Worm (Caenorhabditis elegans) whole organism, L1 larva: ENCODE results near the gene vps-33.1.

Experiments
- C04F5.9 ChIP-seq: sonication (generic microtip); optimal IDR thresholded peaks from 2 replicates; lab custom pipeline; 2016; ENCODE audit warnings: missing genetic modification characterization, missing compliant biosample characterization
- ceh-63 ChIP-seq: fragments of 200-800 bp; sonication (Bioruptor generic); optimal IDR thresholded peaks from 2 replicates; lab custom pipeline; 2018; ENCODE audit warnings: mild to moderate bottlenecking, missing genetic modification characterization, missing compliant biosample characterization
- ceh-82 ChIP-seq, 3 experiments: fragments of 150-350 bp in 1 of 3; sonication (generic microtip) in 2 of 3; optimal IDR thresholded peaks; 2 replicates each; lab custom pipeline; 2014 to 2017; ENCODE audit warnings: missing biosample characterization in 3 of 3, missing genetic modification characterization in 3 of 3
- grh-1 ChIP-seq: fragments of 200-800 bp; sonication (Bioruptor generic); IDR thresholded peaks from 2 replicates; pipeline ENCODE4 v1.3.6; 2022; ENCODE audit warnings: missing genetic modification reagents, missing genetic modification characterization, missing compliant biosample characterization
- nhr-237 ChIP-seq: fragments of 150-350 bp; optimal IDR thresholded peaks from 2 replicates; lab custom pipeline; 2014; ENCODE audit warnings: missing biosample characterization, missing genetic modification characterization
- nhr-71 ChIP-seq: sonication (generic microtip); optimal IDR thresholded peaks from 2 replicates; lab custom pipeline; 2016; ENCODE audit warnings: mild to moderate bottlenecking, missing genetic modification characterization, moderate library complexity, missing compliant biosample characterization
- unc-86 ChIP-seq: sonication (generic microtip); optimal IDR thresholded peaks from 2 replicates; lab custom pipeline; 2016; ENCODE audit warnings: missing genetic modification characterization, missing compliant biosample characterization
- ztf-11 ChIP-seq, 2 experiments: sonication (generic microtip); optimal IDR thresholded peaks; 2 replicates each; lab custom pipeline; 2016 to 2017; ENCODE audit warnings: missing genetic modification characterization in 2 of 2, missing biosample characterization in 1 of 2, missing compliant biosample characterization in 1 of 2

ce11 chrIII:8653875-8654386, 46.8 kb upstream of the vps-33.1 start, which contains the start of gene F22B7.9:
- TF ChIP-seq nhr-237 (tag; lab: Kevin White, UChicago) (no peak), grh-1 (no peak), nhr-71 (tag; lab: Kevin White, UChicago) (peak; percentile 54), ztf-11 (tag; optimal IDR thresholded peaks at IDR 0.05; lab: Kevin White, UChicago) (no peak), unc-86 (tag; lab: Kevin White, UChicago) (no peak), C04F5.9 (tag; lab: Kevin White, UChicago) (no peak), ceh-63 (no peak), ceh-82 (tag; optimal IDR thresholded peaks at IDR 0.05; lab: Kevin White, UChicago) (no peak)
